Worm (Caenorhabditis elegans) whole organism, L4 larva: ENCODE measurements around the gene ceh-37.

Experiments
- F26F4.8 ChIP-seq: fragments of 200-800 bp; sonication (Bioruptor generic); conservative IDR thresholded peaks from 2 replicates; pipeline ENCODE4 v1.3.6; 2022; ENCODE audit warnings: missing genetic modification characterization, missing compliant biosample characterization
- dpl-1 ChIP-seq: fragments of 150-350 bp; optimal IDR thresholded peaks from 2 replicates; lab custom pipeline; 2014; ENCODE audit warnings: missing biosample characterization, missing genetic modification reagents, missing genetic modification characterization
- gei-8 ChIP-seq: fragments of 200-800 bp; sonication (Bioruptor generic); optimal IDR thresholded peaks from 2 replicates; lab custom pipeline; 2018; ENCODE audit warnings: mild to moderate bottlenecking, missing genetic modification characterization, missing compliant biosample characterization
- hif-1 ChIP-seq, 2 experiments: sonication (generic microtip); optimal IDR thresholded peaks; 2 replicates each; lab custom pipeline; 2016 to 2017; ENCODE audit warnings: missing compliant biosample characterization in 2 of 2, missing genetic modification characterization in 2 of 2, missing genetic modification reagents in 2 of 2, missing genotype in 2 of 2, mild to moderate bottlenecking in 1 of 2
- lim-7 ChIP-seq: fragments of 200-800 bp; sonication (Bioruptor generic); IDR thresholded peaks from 2 replicates; pipeline ENCODE4 v1.3.6; 2022; ENCODE audit warnings: missing genetic modification characterization, missing compliant biosample characterization
- mep-1 ChIP-seq: fragments of 150-350 bp; sonication (generic microtip); optimal IDR thresholded peaks from 3 replicates; lab custom pipeline; 2014; ENCODE audit warnings: missing biosample characterization, missing genetic modification characterization
- set-16 ChIP-seq: fragments of 200-800 bp; sonication (Bioruptor generic); IDR thresholded peaks from 2 replicates; pipeline ENCODE4 v1.3.6; 2022; ENCODE audit warnings: missing genetic modification reagents, missing genetic modification characterization, missing compliant biosample characterization
- unc-62 ChIP-seq, 3 experiments: fragments of 150-350 bp in 1 of 3; sonication (generic microtip); optimal IDR thresholded peaks in 2 of 3; peaks in 1 of 3; 1 replicate in 1 of 3; 2 replicates in 2 of 3; lab custom pipeline; 2014 to 2017; ENCODE audit warnings: missing biosample characterization in 3 of 3, missing genetic modification characterization in 3 of 3, missing genetic modification reagents in 3 of 3, missing genotype in 1 of 3

DNA sequence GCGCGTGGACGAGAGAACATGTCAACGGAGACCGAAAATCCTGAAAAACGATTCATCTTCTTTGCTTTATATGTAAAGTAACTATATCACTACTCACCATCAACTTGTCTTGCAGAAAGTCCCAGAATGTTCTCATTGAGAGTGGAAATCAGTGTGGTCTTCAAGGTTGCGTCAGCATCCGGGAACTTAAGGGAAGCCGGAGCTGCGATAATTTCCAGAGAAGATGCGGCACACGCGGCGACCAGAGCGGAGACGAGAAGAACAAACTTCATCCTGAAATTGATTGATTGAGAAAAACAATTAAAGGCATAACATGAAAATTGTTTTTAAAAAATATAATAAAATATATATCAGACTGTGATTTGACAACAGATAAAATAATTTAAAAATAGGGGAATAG lies 43.6 kb downstream of the ceh-37 start, which contains the start of gene vha-20:
- TF ChIP-seq hif-1 (tag; optimal IDR thresholded peaks at IDR 0.05; lab: Kevin White, UChicago) (no peak), lim-7 (GFP tag; lab: Robert Waterston, UW) (no peak), dpl-1 (no peak), F26F4.8 (GFP tag; lab: Robert Waterston, UW) (no peak), set-16 (no peak), mep-1 (tag; lab: Kevin White, UChicago) (no peak), gei-8 (GFP tag; lab: Kevin White, UChicago) (no peak), unc-62 (GFP tag; optimal IDR thresholded peaks at IDR 0.05 in 1 of 2; lab: Kevin White, UChicago) (no peak), unc-62 (tag; optimal IDR thresholded peaks at IDR 0.05; lab: Kevin White, UChicago) (no peak)
